Worm (Caenorhabditis elegans): ENCODE measurements around the gene ZK1320.5.

ZK1320.5 gene

DNA sequence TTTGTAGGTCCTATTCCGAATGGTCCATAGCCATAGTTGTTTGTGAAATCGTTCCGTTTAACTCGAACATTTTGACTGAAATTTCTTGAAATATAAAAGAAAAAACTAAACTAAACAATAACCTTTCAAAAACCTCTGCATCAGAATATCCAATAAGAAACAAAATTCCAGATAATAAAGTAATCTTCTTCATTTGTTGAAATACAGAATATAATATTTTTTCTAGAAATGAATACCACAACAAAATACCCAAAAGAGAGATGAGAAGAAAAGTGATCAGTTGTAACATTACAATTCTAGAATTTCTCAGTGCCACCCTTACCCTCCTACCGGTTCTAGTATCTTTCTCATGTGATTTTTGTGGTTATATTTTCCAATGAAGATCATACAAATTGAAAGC, 11.8 kb downstream of the ZK1320.5 start, which contains the start of gene ZK1307.2:
TSS of gene ZK1307.2 (minus strand) at position 274 of the 400 bp plus-strand sequence.
- no peak for TF ChIP-seq ceh-45 (GFP tag; IDR thresholded peaks at IDR 0.05)
- no peak for TF ChIP-seq K02D7.2 (tag; optimal IDR thresholded peaks at IDR 0.05)
- TF ChIP-seq ceh-48 (tag; optimal IDR thresholded peaks at IDR 0.05), result no peak
- TF ChIP-seq ceh-34 (tag; optimal IDR thresholded peaks at IDR 0.05), result no peak
- TF ChIP-seq ceh-31 (tag; optimal IDR thresholded peaks at IDR 0.05), result no peak
- TF ChIP-seq ceh-30 (tag; optimal IDR thresholded peaks at IDR 0.05), result no peak
- TF ChIP-seq ceh-6 (GFP tag; optimal IDR thresholded peaks at IDR 0.05), result no peak
- TF ChIP-seq pha-2 (tag; optimal IDR thresholded peaks at IDR 0.05), result no peak
- no peak for TF ChIP-seq nfya-1 (tag; optimal IDR thresholded peaks at IDR 0.05)
- no peak for TF ChIP-seq nhr-11 (tag; optimal IDR thresholded peaks at IDR 0.05)
- TF ChIP-seq hlh-13 (GFP tag; optimal IDR thresholded peaks at IDR 0.05), result no peak
- no peak for TF ChIP-seq npax-4 (tag; optimal IDR thresholded peaks at IDR 0.05)
- no peak for TF ChIP-seq tbx-2 (tag; optimal IDR thresholded peaks at IDR 0.05)
- no peak for TF ChIP-seq hlh-15 (tag; optimal IDR thresholded peaks at IDR 0.05)
- TF ChIP-seq ceh-9 (tag; optimal IDR thresholded peaks at IDR 0.05), result no peak
- TF ChIP-seq pax-1 (tag; optimal IDR thresholded peaks at IDR 0.05), result no peak
- TF ChIP-seq ttx-3 (tag; optimal IDR thresholded peaks at IDR 0.05), result no peak

DNA sequence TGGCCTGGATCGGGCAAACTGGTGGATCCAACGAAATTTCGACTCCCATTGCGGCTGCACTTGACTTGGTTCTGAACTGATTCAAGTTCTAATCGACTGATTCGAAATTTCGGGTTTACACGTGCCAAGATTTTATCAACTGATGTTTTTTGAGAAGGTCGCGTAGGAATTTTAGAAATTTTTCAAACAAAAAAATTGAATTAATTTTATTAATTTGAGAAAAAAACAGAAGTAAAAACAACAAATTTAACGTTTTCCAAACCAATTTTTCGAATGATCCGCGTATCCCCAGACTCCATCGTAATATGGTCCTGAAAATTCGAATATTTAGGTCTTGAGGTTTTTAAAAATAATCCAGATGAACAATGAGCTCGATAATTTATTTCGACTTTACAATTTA, 12.6 kb downstream of the ZK1320.5 start, which contains the start of gene ZK1307.3:
TSS of gene ZK1307.3 (minus strand) at position 101 of the 400 bp plus-strand sequence.
- no peak for TF ChIP-seq ceh-2 (tag; optimal IDR thresholded peaks at IDR 0.05)
- TF ChIP-seq hlh-15 (tag; optimal IDR thresholded peaks at IDR 0.05), result no peak
- no peak for TF ChIP-seq mec-3 (tag; optimal IDR thresholded peaks at IDR 0.05; ENCODE audit: borderline replicate concordance)
- TF ChIP-seq elt-4 (tag; optimal IDR thresholded peaks at IDR 0.05), result no peak
- TF ChIP-seq rnt-1 (tag; optimal IDR thresholded peaks at IDR 0.05), result no peak
- TF ChIP-seq pat-9 (tag; optimal IDR thresholded peaks at IDR 0.05), result no peak
- no peak for TF ChIP-seq hlh-6 (tag; optimal IDR thresholded peaks at IDR 0.05)
- no peak for TF ChIP-seq npax-4 (tag; optimal IDR thresholded peaks at IDR 0.05)
- TF ChIP-seq tbx-2 (tag; optimal IDR thresholded peaks at IDR 0.05), result no peak
- TF ChIP-seq fkh-6 (tag; optimal IDR thresholded peaks at IDR 0.05), result no peak
- TF ChIP-seq sdc-2 (tag; optimal IDR thresholded peaks at IDR 0.05), result no peak
- TF ChIP-seq ahr-1 (tag; optimal IDR thresholded peaks at IDR 0.05), result no peak
- TF ChIP-seq ceh-14 (tag; optimal IDR thresholded peaks at IDR 0.05), result no peak
- no peak for TF ChIP-seq sox-2 (GFP tag; IDR thresholded peaks at IDR 0.05)
- TF ChIP-seq ceh-19 (GFP tag; optimal IDR thresholded peaks at IDR 0.05), result no peak
- TF ChIP-seq ztf-16 (tag; optimal IDR thresholded peaks at IDR 0.05), result no peak
- no peak for TF ChIP-seq pax-1 (tag; optimal IDR thresholded peaks at IDR 0.05)
- no peak for TF ChIP-seq ceh-22 (tag; optimal IDR thresholded peaks at IDR 0.05)
- TF ChIP-seq C08G9.2 (tag; optimal IDR thresholded peaks at IDR 0.05), result no peak

DNA sequence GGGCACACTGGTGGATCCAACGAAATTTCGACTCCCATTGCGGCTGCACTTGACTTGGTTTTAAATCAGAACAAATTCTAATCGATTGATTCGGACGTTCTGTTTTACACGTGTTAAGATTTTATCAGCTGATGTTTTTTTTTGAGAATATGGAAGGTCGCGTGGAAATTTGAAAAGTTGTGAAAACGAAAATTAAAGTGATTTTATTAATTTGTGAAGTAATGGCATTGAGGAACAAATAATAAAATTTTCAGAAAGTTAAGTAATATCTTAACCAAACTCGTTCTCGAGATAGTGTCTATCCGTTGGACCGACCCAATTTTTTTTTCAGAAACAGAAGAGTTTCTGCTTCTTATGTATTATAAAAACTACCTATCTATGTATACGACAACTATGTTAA, 13.8 kb downstream of the ZK1320.5 start, which contains the start of gene ZK1307.4:
TSS of gene ZK1307.4 (minus strand) at position 101 of the 400 bp plus-strand sequence.
- TF ChIP-seq ceh-9 (tag; optimal IDR thresholded peaks at IDR 0.05) (no peak), hlh-15 (tag; optimal IDR thresholded peaks at IDR 0.05) (no peak), ceh-24 (tag; optimal IDR thresholded peaks at IDR 0.05) (no peak), T23F11.4 (GFP tag; optimal IDR thresholded peaks at IDR 0.05) (no peak), pha-2 (tag; optimal IDR thresholded peaks at IDR 0.05) (no peak), tbx-2 (tag; optimal IDR thresholded peaks at IDR 0.05) (no peak), F13H6.1 (tag; optimal IDR thresholded peaks at IDR 0.05) (no peak), fkh-6 (tag; optimal IDR thresholded peaks at IDR 0.05) (no peak), elt-4 (tag; optimal IDR thresholded peaks at IDR 0.05) (no peak), ceh-34 (tag; optimal IDR thresholded peaks at IDR 0.05) (no peak), madf-2 (tag; optimal IDR thresholded peaks at IDR 0.05) (no peak), ceh-14 (tag; optimal IDR thresholded peaks at IDR 0.05) (no peak), ama-1 (optimal IDR thresholded peaks at IDR 0.05) (no peak), hlh-6 (tag; optimal IDR thresholded peaks at IDR 0.05) (no peak), unc-42 (tag; optimal IDR thresholded peaks at IDR 0.05) (no peak), nhr-232 (tag; optimal IDR thresholded peaks at IDR 0.05) (no peak), unc-55 (GFP tag; optimal IDR thresholded peaks at IDR 0.05) (no peak)
